Fruit fly (Drosophila melanogaster): ENCODE data around the gene Cpr65Ax2.
A peak's percentile ranks its signal among the peaks of the same experiment; 100 is the strongest.

The Cpr65Ax2 gene

DNA sequence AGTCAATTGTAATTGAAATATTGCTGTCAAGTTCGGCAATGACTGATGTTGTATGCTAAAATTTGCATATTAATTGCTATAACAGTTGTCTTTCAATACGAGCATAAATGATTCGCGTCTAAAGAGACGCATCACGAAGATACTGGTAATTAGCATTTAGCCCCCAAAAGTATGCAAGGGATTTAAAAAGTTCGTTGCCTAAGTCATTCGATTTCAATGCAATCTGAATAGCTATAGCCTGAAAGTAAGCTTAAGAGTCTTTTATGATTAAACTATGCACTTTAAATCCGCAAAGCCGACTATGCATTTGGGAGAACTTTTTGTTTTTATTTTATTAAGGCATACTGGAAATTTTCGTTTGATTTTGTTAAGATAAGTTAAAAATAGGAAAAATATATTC is 21.1 kb downstream of the Cpr65Ax2 start:
- TF ChIP-seq sv (GFP tag; optimal IDR thresholded peaks at IDR 0.05) (no peak), Vsx2 (GFP tag; optimal IDR thresholded peaks at IDR 0.05; ENCODE audit: partially characterized antibody) (peak; percentile 76), fru (GFP tag; optimal IDR thresholded peaks at IDR 0.05) (no peak), tai (GFP tag; optimal IDR thresholded peaks at IDR 0.05) (no peak), N (GFP tag; optimal IDR thresholded peaks at IDR 0.05) (no peak), usp (GFP tag; optimal IDR thresholded peaks at IDR 0.05) (no peak), Myc (optimal IDR thresholded peaks at IDR 0.05) (peak; percentile 74), dsf (GFP tag; optimal IDR thresholded peaks at IDR 0.05; ENCODE audit: borderline replicate concordance) (no peak), Hr78 (GFP tag; optimal IDR thresholded peaks at IDR 0.05) (no peak), CrebA (GFP tag; optimal IDR thresholded peaks at IDR 0.05; ENCODE audit: borderline replicate concordance) (no peak)

- no peak for TF ChIP-seq lola (GFP tag; optimal IDR thresholded peaks at IDR 0.05)
- TF ChIP-seq tai (GFP tag; optimal IDR thresholded peaks at IDR 0.05), result no peak
- no peak for TF ChIP-seq pan (optimal IDR thresholded peaks at IDR 0.05)
- TF ChIP-seq rgr (GFP tag; optimal IDR thresholded peaks at IDR 0.05), result no peak
- no peak for TF ChIP-seq Myc (optimal IDR thresholded peaks at IDR 0.05)
- no peak for TF ChIP-seq Abd-B (GFP tag; optimal IDR thresholded peaks at IDR 0.05)
Measured at dm6 chr3L:6125409-6125689, 25.3 kb downstream of the Cpr65Ax2 start.

DNA sequence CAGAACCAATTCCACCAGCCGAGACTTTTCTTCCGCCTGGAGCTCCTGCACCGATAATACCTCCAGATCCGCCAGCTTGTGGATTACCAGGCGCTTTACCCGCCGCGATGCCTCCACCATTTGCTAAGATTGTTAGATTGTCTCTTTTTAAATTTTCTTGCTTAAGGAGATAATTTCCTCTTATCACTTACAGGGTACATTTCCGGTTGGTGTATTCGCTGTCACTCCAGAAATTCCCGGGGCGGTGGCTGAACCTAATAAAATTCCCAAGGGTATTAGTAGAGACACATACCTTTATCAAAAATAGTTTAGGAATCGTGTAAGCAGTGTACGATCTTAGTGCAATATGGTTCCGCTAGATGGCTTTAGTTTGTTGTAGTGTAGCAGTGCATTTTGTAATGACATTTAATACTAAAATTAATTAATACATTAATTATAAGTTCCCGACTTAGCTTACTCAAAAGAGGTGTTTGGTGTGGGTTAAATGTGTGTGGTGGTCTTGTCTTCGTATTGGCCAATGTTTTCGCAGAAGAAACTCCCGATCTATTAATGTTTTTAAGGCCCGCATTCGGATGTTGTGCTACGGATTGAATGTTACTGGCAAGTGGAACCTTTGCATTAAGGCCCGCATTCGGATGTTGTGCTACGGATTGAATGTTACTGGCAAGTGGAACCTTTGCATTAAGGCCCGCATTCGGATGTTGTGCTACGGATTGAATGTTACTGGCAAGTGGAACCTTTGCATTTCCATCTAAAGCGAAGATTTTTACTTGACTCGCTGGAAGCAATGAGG is 25.8 kb downstream of the Cpr65Ax2 start:
- peak; percentile 86 for TF ChIP-seq Myc (optimal IDR thresholded peaks at IDR 0.05)
- peak; percentile 17 for TF ChIP-seq dmrt93B (GFP tag; optimal IDR thresholded peaks at IDR 0.05)
- no peak for TF ChIP-seq br (GFP tag; optimal IDR thresholded peaks at IDR 0.05)
- no peak for TF ChIP-seq GATAd (GFP tag; optimal IDR thresholded peaks at IDR 0.05)
- TF ChIP-seq dl (GFP tag; optimal IDR thresholded peaks at IDR 0.05; ENCODE audit: insufficient read depth in 1 of 2, partially characterized antibody in 2 of 2), result no peak
- TF ChIP-seq Hr78 (GFP tag; optimal IDR thresholded peaks at IDR 0.05), result no peak
- peak; percentile 4 for TF ChIP-seq sv (GFP tag; optimal IDR thresholded peaks at IDR 0.05)
- TF ChIP-seq Dif (GFP tag; optimal IDR thresholded peaks at IDR 0.05; ENCODE audit: partially characterized antibody), result no peak
- TF ChIP-seq fru (GFP tag; optimal IDR thresholded peaks at IDR 0.05), result peak; percentile 20
- no peak for TF ChIP-seq N (GFP tag; optimal IDR thresholded peaks at IDR 0.05)
- no peak for TF ChIP-seq sage (GFP tag; optimal IDR thresholded peaks at IDR 0.05)
- peak; percentile 32 for TF ChIP-seq CG9705 (GFP tag; optimal IDR thresholded peaks at IDR 0.05)
- no peak for TF ChIP-seq tai (GFP tag; optimal IDR thresholded peaks at IDR 0.05)
- peak; percentile 50 for TF ChIP-seq HLH106 (tag; optimal IDR thresholded peaks at IDR 0.05)
- no peak for TF ChIP-seq foxo (GFP tag; optimal IDR thresholded peaks at IDR 0.05)
- TF ChIP-seq dsf (GFP tag; optimal IDR thresholded peaks at IDR 0.05; ENCODE audit: borderline replicate concordance), result no peak
- no peak for TF ChIP-seq h (GFP tag; optimal IDR thresholded peaks at IDR 0.05)
- TF ChIP-seq Mio (GFP tag; optimal IDR thresholded peaks at IDR 0.05), result no peak
- TF ChIP-seq woc (GFP tag; optimal IDR thresholded peaks at IDR 0.05), result no peak
- TF ChIP-seq rgr (GFP tag; optimal IDR thresholded peaks at IDR 0.05), result peak; percentile 33
- TF ChIP-seq Hr83 (GFP tag; optimal IDR thresholded peaks at IDR 0.05; ENCODE audit: poor library complexity, severe bottlenecking), result no peak
- no peak for TF ChIP-seq usp (GFP tag; optimal IDR thresholded peaks at IDR 0.05)
- no peak for TF ChIP-seq Jra (GFP tag; optimal IDR thresholded peaks at IDR 0.05)
- TF ChIP-seq psq (GFP tag; optimal IDR thresholded peaks at IDR 0.05), result no peak
- TF ChIP-seq pan (optimal IDR thresholded peaks at IDR 0.05), result no peak
- no peak for TF ChIP-seq brk (GFP tag; optimal IDR thresholded peaks at IDR 0.05)
- TF ChIP-seq CrebA (GFP tag; optimal IDR thresholded peaks at IDR 0.05; ENCODE audit: borderline replicate concordance), result no peak
- no peak for TF ChIP-seq Vsx2 (GFP tag; optimal IDR thresholded peaks at IDR 0.05; ENCODE audit: partially characterized antibody)
- TF ChIP-seq Sp1 (GFP tag; optimal IDR thresholded peaks at IDR 0.05), result no peak
- no peak for TF ChIP-seq Abd-B (GFP tag; optimal IDR thresholded peaks at IDR 0.05)
- TF ChIP-seq Hnf4 (GFP tag; optimal IDR thresholded peaks at IDR 0.05), result no peak
- no peak for TF ChIP-seq lola (GFP tag; optimal IDR thresholded peaks at IDR 0.05)

dm6 chr3L:6116881-6117280 is 33.8 kb downstream of the Cpr65Ax2 start:
- TF ChIP-seq lola (GFP tag; optimal IDR thresholded peaks at IDR 0.05) (no peak), dsf (GFP tag; optimal IDR thresholded peaks at IDR 0.05; ENCODE audit: borderline replicate concordance) (no peak), br (GFP tag; optimal IDR thresholded peaks at IDR 0.05) (no peak), Dif (GFP tag; optimal IDR thresholded peaks at IDR 0.05; ENCODE audit: partially characterized antibody) (no peak), HLH106 (tag; optimal IDR thresholded peaks at IDR 0.05) (no peak), Hr83 (GFP tag; optimal IDR thresholded peaks at IDR 0.05; ENCODE audit: poor library complexity, severe bottlenecking) (no peak)
